Worm (Caenorhabditis elegans) whole organism, late embryonic: ENCODE results near the gene egl-38.

Experiments
- C38D4.7 ChIP-seq: fragments of 200-800 bp; sonication (Bioruptor generic); optimal IDR thresholded peaks from 2 replicates; lab custom pipeline; 2018; ENCODE audit warnings: mild to moderate bottlenecking, missing genetic modification characterization, moderate library complexity, missing compliant biosample characterization
- K02D7.2 ChIP-seq: sonication (generic microtip); optimal IDR thresholded peaks from 2 replicates; lab custom pipeline; 2017; ENCODE audit warnings: mild to moderate bottlenecking, missing genetic modification characterization, missing compliant biosample characterization
- T23F11.4 ChIP-seq: fragments of 200-800 bp; sonication (Bioruptor generic); optimal IDR thresholded peaks from 2 replicates; lab custom pipeline; 2018; ENCODE audit warnings: mild to moderate bottlenecking, missing genetic modification characterization, missing compliant biosample characterization
- ahr-1 ChIP-seq: sonication (generic microtip); optimal IDR thresholded peaks from 2 replicates; lab custom pipeline; 2016; ENCODE audit warnings: missing genetic modification characterization, missing compliant biosample characterization
- ama-1 ChIP-seq: fragments of 150-350 bp; optimal IDR thresholded peaks from 2 replicates; lab custom pipeline; 2014
- ceh-18 ChIP-seq: sonication (generic microtip); optimal IDR thresholded peaks from 2 replicates; lab custom pipeline; 2016; ENCODE audit warnings: missing genetic modification characterization, missing compliant biosample characterization
- ceh-19 ChIP-seq: fragments of 200-800 bp; sonication (Bioruptor generic); optimal IDR thresholded peaks from 2 replicates; lab custom pipeline; 2018; ENCODE audit warnings: mild to moderate bottlenecking, missing genetic modification characterization, missing compliant biosample characterization
- ceh-30 ChIP-seq: fragments of 150-350 bp; optimal IDR thresholded peaks from 2 replicates; lab custom pipeline; 2014; ENCODE audit warnings: missing biosample characterization, missing genetic modification characterization
- ceh-31 ChIP-seq: sonication (generic microtip); optimal IDR thresholded peaks from 2 replicates; lab custom pipeline; 2016; ENCODE audit warnings: missing genetic modification characterization, missing compliant biosample characterization
- ceh-34 ChIP-seq: sonication (generic microtip); optimal IDR thresholded peaks from 2 replicates; lab custom pipeline; 2016; ENCODE audit warnings: mild to moderate bottlenecking, missing genetic modification characterization, missing compliant biosample characterization
- ceh-48 ChIP-seq: sonication (generic microtip); optimal IDR thresholded peaks from 2 replicates; lab custom pipeline; 2016; ENCODE audit warnings: missing genetic modification characterization, inconsistent platforms, missing compliant biosample characterization
- che-1 ChIP-seq: sonication (generic microtip); optimal IDR thresholded peaks from 2 replicates; lab custom pipeline; 2016; ENCODE audit warnings: mild to moderate bottlenecking, missing genetic modification characterization, missing compliant biosample characterization
- dve-1 ChIP-seq: sonication (generic microtip); optimal IDR thresholded peaks from 2 replicates; lab custom pipeline; 2017; ENCODE audit warnings: antibody characterized with exemption, mild to moderate bottlenecking, missing genetic modification characterization, missing compliant biosample characterization
- eyg-1 ChIP-seq: sonication (generic microtip); optimal IDR thresholded peaks from 2 replicates; lab custom pipeline; 2016; ENCODE audit warnings: missing genotype, missing genetic modification characterization, missing compliant biosample characterization
- fax-1 ChIP-seq: sonication (generic microtip); optimal IDR thresholded peaks from 2 replicates; lab custom pipeline; 2016; ENCODE audit warnings: missing genotype, missing genetic modification characterization, missing compliant biosample characterization
- fkh-10 ChIP-seq: fragments of 150-350 bp; optimal IDR thresholded peaks from 2 replicates; lab custom pipeline; 2014; ENCODE audit warnings: missing biosample characterization, missing genetic modification reagents, missing genetic modification characterization
- fkh-6 ChIP-seq: sonication (generic microtip); optimal IDR thresholded peaks from 2 replicates; lab custom pipeline; 2016; ENCODE audit warnings: missing genetic modification characterization, missing compliant biosample characterization
- gmeb-2 ChIP-seq: sonication (generic microtip); optimal IDR thresholded peaks from 2 replicates; lab custom pipeline; 2016; ENCODE audit warnings: missing genetic modification characterization, inconsistent platforms, missing compliant biosample characterization
- hlh-13 ChIP-seq: fragments of 200-800 bp; sonication (Bioruptor generic); optimal IDR thresholded peaks from 2 replicates; lab custom pipeline; 2018; ENCODE audit warnings: mild to moderate bottlenecking, missing genetic modification characterization, missing compliant biosample characterization
- hlh-15 ChIP-seq: sonication (generic microtip); optimal IDR thresholded peaks from 2 replicates; lab custom pipeline; 2016; ENCODE audit warnings: missing genetic modification characterization, missing compliant biosample characterization
- hlh-6 ChIP-seq: sonication (generic microtip); optimal IDR thresholded peaks from 2 replicates; lab custom pipeline; 2016; ENCODE audit warnings: missing genotype, missing genetic modification characterization, missing compliant biosample characterization
- hlh-8 ChIP-seq: sonication (generic microtip); optimal IDR thresholded peaks from 2 replicates; lab custom pipeline; 2016; ENCODE audit warnings: missing genotype, missing genetic modification characterization, missing compliant biosample characterization
- lin-11 ChIP-seq: fragments of 200-800 bp; sonication (Bioruptor generic); optimal IDR thresholded peaks from 2 replicates; lab custom pipeline; 2018; ENCODE audit warnings: mild to moderate bottlenecking, missing genetic modification characterization, missing compliant biosample characterization
- nhr-232 ChIP-seq: sonication (generic microtip); optimal IDR thresholded peaks from 2 replicates; lab custom pipeline; 2016; ENCODE audit warnings: missing genetic modification characterization, missing compliant biosample characterization
- npax-4 ChIP-seq: sonication (generic microtip); optimal IDR thresholded peaks from 2 replicates; lab custom pipeline; 2016; ENCODE audit warnings: missing genetic modification characterization, missing compliant biosample characterization
- pat-9 ChIP-seq: fragments of 200-800 bp; sonication (Bioruptor generic); optimal IDR thresholded peaks from 2 replicates; lab custom pipeline; 2018; ENCODE audit warnings: mild to moderate bottlenecking, missing genetic modification characterization, moderate library complexity, missing compliant biosample characterization
- pax-1 ChIP-seq: fragments of 150-350 bp; optimal IDR thresholded peaks from 2 replicates; lab custom pipeline; 2014; ENCODE audit warnings: missing biosample characterization, missing genetic modification characterization
- pha-4 ChIP-seq: fragments of 150-350 bp; optimal IDR thresholded peaks from 2 replicates; lab custom pipeline; 2018; ENCODE audit warnings: missing biosample characterization, missing genetic modification reagents, missing genetic modification characterization
- pqm-1 ChIP-seq: sonication (generic microtip); optimal IDR thresholded peaks from 2 replicates; lab custom pipeline; 2016; ENCODE audit warnings: missing genetic modification characterization, missing compliant biosample characterization
- pros-1 ChIP-seq: fragments of 150-350 bp; optimal IDR thresholded peaks from 2 replicates; lab custom pipeline; 2014; ENCODE audit warnings: missing biosample characterization, missing genetic modification reagents, missing genetic modification characterization
- rnt-1 ChIP-seq: sonication (generic microtip); optimal IDR thresholded peaks from 2 replicates; lab custom pipeline; 2016; ENCODE audit warnings: missing genetic modification characterization, missing compliant biosample characterization
- sox-2 ChIP-seq: fragments of 200-800 bp; sonication (Bioruptor generic); IDR thresholded peaks from 2 replicates; pipeline ENCODE4 v1.3.6; 2022; ENCODE audit warnings: missing genetic modification reagents, missing genetic modification characterization, missing compliant biosample characterization
- sox-4 ChIP-seq: sonication (generic microtip); optimal IDR thresholded peaks from 2 replicates; lab custom pipeline; 2017; ENCODE audit warnings: mild to moderate bottlenecking, missing genetic modification characterization, inconsistent platforms, missing compliant biosample characterization
- syd-9 ChIP-seq: sonication (generic microtip); optimal IDR thresholded peaks from 2 replicates; lab custom pipeline; 2016; ENCODE audit warnings: mild to moderate bottlenecking, missing genetic modification characterization, moderate library complexity, missing compliant biosample characterization
- tbx-7 ChIP-seq: sonication (generic microtip); optimal IDR thresholded peaks from 2 replicates; lab custom pipeline; 2016; ENCODE audit warnings: missing genotype, missing genetic modification characterization, missing compliant biosample characterization
- unc-42 ChIP-seq: sonication (generic microtip); optimal IDR thresholded peaks from 2 replicates; lab custom pipeline; 2016; ENCODE audit warnings: missing genotype, missing genetic modification characterization, missing compliant biosample characterization
- ztf-16 ChIP-seq: sonication (generic microtip); optimal IDR thresholded peaks from 2 replicates; lab custom pipeline; 2017; ENCODE audit warnings: missing genetic modification characterization, missing compliant biosample characterization

egl-38 gene

DNA sequence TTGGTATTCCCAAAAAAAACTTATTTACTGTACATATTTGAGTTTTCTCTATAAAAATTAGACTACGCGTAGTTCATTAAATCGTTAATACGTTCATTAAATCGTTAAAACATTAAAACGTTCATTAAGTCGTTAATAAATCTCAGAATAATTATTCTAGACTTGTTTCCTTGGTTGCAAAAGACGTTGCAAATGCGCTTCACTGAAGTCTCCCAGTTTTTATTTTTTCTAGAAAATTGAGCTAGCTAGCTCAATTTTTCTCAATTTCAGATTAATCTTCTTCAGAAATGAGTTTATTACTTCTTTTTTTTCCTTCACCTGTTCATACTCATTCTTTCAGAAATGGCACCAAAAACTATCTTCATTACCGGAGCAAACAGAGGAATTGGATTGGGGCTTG, 34.6 kb upstream of the egl-38 start:
- TF ChIP-seq T23F11.4 (GFP tag; lab: Kevin White, UChicago) (no peak), gmeb-2 (tag; lab: Kevin White, UChicago) (no peak), tbx-7 (no peak), dve-1 (no peak), pqm-1 (tag; lab: Kevin White, UChicago) (no peak), C38D4.7 (GFP tag; lab: Kevin White, UChicago) (no peak), K02D7.2 (tag; lab: Kevin White, UChicago) (no peak), pat-9 (tag; lab: Kevin White, UChicago) (no peak), unc-42 (tag; lab: Kevin White, UChicago) (no peak), pha-4 (tag; lab: Kevin White, UChicago) (no peak), ahr-1 (no peak), ceh-19 (GFP tag; lab: Kevin White, UChicago) (no peak), sox-2 (GFP tag; lab: Robert Waterston, UW) (no peak), fkh-6 (tag; lab: Kevin White, UChicago) (no peak)

DNA sequence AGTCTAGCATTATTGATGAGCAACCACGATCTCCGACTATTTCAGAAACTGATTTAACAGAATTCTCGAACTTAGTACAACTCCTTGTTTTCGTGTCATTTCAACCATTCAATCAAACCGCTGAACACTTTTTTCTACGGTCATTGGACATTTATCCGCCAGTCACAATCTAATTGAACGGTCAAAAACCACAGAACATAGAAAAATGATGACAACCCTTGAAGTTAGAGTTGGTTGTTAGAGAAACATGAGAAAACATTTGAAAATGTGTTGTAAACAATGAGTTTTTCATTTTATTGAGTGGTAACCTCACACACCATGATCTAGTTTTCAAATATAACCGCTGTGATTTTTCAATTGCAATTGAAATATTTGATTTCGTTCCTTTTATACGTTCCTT, 34.2 kb upstream of the egl-38 start:
- TF ChIP-seq eyg-1 (tag; lab: Kevin White, UChicago), result no peak
- TF ChIP-seq nhr-232, result no peak
- TF ChIP-seq pha-4 (tag; lab: Kevin White, UChicago), result no peak
- no peak for TF ChIP-seq hlh-8 (tag; lab: Kevin White, UChicago)
- no peak for TF ChIP-seq hlh-15 (tag; lab: Kevin White, UChicago)
- no peak for TF ChIP-seq npax-4 (tag; lab: Kevin White, UChicago)
- TF ChIP-seq pax-1 (tag; lab: Kevin White, UChicago), result no peak
- no peak for TF ChIP-seq syd-9 (tag; lab: Kevin White, UChicago)
- no peak for TF ChIP-seq hlh-6 (tag; lab: Kevin White, UChicago)
- no peak for TF ChIP-seq pat-9 (tag; lab: Kevin White, UChicago)
- TF ChIP-seq ahr-1, result no peak
- no peak for TF ChIP-seq ceh-18 (tag; lab: Kevin White, UChicago)
- TF ChIP-seq C38D4.7 (GFP tag; lab: Kevin White, UChicago), result no peak
- no peak for TF ChIP-seq lin-11 (tag; lab: Kevin White, UChicago)
- TF ChIP-seq rnt-1 (tag; lab: Kevin White, UChicago), result no peak
- TF ChIP-seq ztf-16, result no peak
- TF ChIP-seq, all 69 proteins: peak for 0

DNA sequence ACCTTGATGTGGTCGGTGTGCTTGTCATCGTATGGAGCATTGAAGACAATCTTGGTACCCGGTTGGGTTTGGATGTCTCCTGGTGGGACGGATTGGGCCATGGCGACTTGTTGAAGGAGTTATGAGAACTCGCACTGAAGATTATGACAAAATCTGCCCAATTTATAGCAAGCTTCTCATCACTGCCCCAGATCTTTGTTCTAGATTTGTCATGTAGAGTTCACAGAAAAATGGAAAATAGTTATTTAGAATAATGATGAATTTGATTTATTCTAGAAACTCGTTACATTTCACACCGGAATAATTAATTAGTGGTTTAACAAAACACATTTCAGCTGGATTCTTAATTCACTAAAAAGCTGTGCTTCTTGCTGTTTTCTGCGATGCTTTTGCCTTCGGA, 33.3 kb upstream of the egl-38 start, which contains the start of gene msp-38:
Gene msp-38, minus strand, starts transcription at position 101 of the 400 bp plus-strand sequence.
- TF ChIP-seq rnt-1 (tag; lab: Kevin White, UChicago), result no peak

DNA sequence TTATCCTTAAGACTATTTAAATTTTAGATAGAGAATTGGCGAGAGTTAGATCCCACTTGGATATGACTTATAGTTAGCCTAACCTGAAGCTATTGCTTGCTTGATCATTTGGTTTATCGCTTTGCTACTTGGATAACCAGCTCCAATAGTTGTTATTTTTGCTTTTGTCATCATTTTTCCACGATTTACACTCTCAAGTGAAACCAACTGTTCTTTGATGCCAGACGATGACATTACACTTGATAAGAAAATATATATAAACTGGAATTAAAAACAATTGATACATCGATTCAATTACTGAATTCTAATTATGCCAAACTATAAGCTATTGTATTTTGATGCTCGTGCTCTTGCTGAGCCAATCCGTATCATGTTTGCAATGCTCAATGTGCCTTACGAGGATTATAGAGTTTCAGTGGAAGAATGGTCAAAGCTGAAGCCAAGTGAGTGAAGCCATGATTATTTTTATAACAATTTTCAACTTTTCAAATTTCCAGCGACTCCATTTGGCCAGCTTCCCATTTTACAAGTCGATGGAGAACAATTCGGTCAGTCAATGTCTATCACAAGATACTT, 31.7 kb upstream of the egl-38 start, which contains the start of the genes gst-2, gst-4 and dhs-12:
Gene gst-2, minus strand, starts transcription at position 132 of the 576 bp plus-strand sequence.
Gene gst-4, plus strand, starts transcription at position 296 of the 576 bp plus-strand sequence.
Gene dhs-12, plus strand, starts transcription at position 526 of the 576 bp plus-strand sequence.
- TF ChIP-seq ama-1 (lab: Kevin White, UChicago) (no peak), ceh-31 (tag; lab: Kevin White, UChicago) (no peak), sox-4 (tag; lab: Kevin White, UChicago) (no peak), fkh-10 (GFP tag; lab: Kevin White, UChicago) (no peak), che-1 (tag; lab: Kevin White, UChicago) (no peak), sox-2 (GFP tag; lab: Robert Waterston, UW) (no peak), hlh-13 (GFP tag; lab: Kevin White, UChicago) (no peak), fax-1 (tag; lab: Kevin White, UChicago) (no peak), K02D7.2 (tag; lab: Kevin White, UChicago) (no peak), ceh-30 (tag; lab: Kevin White, UChicago) (no peak), ceh-34 (tag; lab: Kevin White, UChicago) (no peak), ceh-48 (tag; lab: Kevin White, UChicago) (no peak), pax-1 (tag; lab: Kevin White, UChicago) (no peak), pros-1 (tag; lab: Kevin White, UChicago) (no peak), hlh-6 (tag; lab: Kevin White, UChicago) (no peak)
